Worm (Caenorhabditis elegans): ENCODE data around the gene C09B8.3.

- no peak for TF ChIP-seq nhr-11 (tag; optimal IDR thresholded peaks at IDR 0.05)
- no peak for TF ChIP-seq nhr-76 (tag; optimal IDR thresholded peaks at IDR 0.05)
- peak; percentile 55 for TF ChIP-seq pqm-1 (tag; optimal IDR thresholded peaks at IDR 0.05)
- TF ChIP-seq nhr-25 (tag; optimal IDR thresholded peaks at IDR 0.05) = no peak
- no peak for TF ChIP-seq zag-1 (tag; optimal IDR thresholded peaks at IDR 0.05)
- no peak for TF ChIP-seq snpc-4 (tag; optimal IDR thresholded peaks at IDR 0.05)
- no peak for TF ChIP-seq unc-62 (GFP tag; optimal IDR thresholded peaks at IDR 0.05)
- no peak for TF ChIP-seq nhr-12 (tag; optimal IDR thresholded peaks at IDR 0.05)
- TF ChIP-seq ztf-11 (tag; optimal IDR thresholded peaks at IDR 0.05) = no peak
- no peak for TF ChIP-seq ZK546.5 (tag; optimal IDR thresholded peaks at IDR 0.05)
- TF ChIP-seq egl-5 (tag; optimal IDR thresholded peaks at IDR 0.05) = no peak
Measured at ce11 chrX:6059163-6059782, 48.8 kb upstream of the C09B8.3 start.
